Worm (Caenorhabditis elegans) whole organism, L1 larva: Measurements from ENCODE around the gene srw-121.
A peak's percentile ranks its signal among the peaks of the same experiment; 100 is the strongest.

Experiments used
- C16A3.4 ChIP-seq: fragments of 150-350 bp; optimal IDR thresholded peaks from 2 replicates; lab custom pipeline; 2014; ENCODE audit warnings: missing biosample characterization, missing genetic modification characterization
- F16B12.6 ChIP-seq: fragments of 150-350 bp; optimal IDR thresholded peaks from 2 replicates; lab custom pipeline; 2014; ENCODE audit warnings: missing biosample characterization, missing genetic modification characterization
- Y116A8C.19 ChIP-seq: sonication (generic microtip); optimal IDR thresholded peaks from 2 replicates; lab custom pipeline; 2016; ENCODE audit warnings: missing compliant biosample characterization, missing genetic modification characterization, borderline replicate concordance
- aha-1 ChIP-seq: fragments of 150-350 bp; optimal IDR thresholded peaks from 2 replicates; lab custom pipeline; 2014; ENCODE audit warnings: missing biosample characterization, missing genetic modification characterization
- ama-1 ChIP-seq: fragments of 150-350 bp; optimal IDR thresholded peaks from 2 replicates; lab custom pipeline; 2014
- ceh-82 ChIP-seq, 3 experiments: fragments of 150-350 bp in 1 of 3; sonication (generic microtip) in 2 of 3; optimal IDR thresholded peaks; 2 replicates each; lab custom pipeline; 2014 to 2017; ENCODE audit warnings: missing biosample characterization in 3 of 3, missing genetic modification characterization in 3 of 3
- dpl-1 ChIP-seq, 3 experiments: fragments of 150-350 bp in 2 of 3; sonication (generic microtip) in 1 of 3; optimal IDR thresholded peaks; 2 replicates each; lab custom pipeline; 2014 to 2017; ENCODE audit warnings: missing biosample characterization in 3 of 3, missing genetic modification characterization in 3 of 3, missing genetic modification reagents in 3 of 3
- dsc-1 ChIP-seq: sonication (generic microtip); optimal IDR thresholded peaks from 2 replicates; lab custom pipeline; 2016; ENCODE audit warnings: mild to moderate bottlenecking, missing genetic modification characterization, missing compliant biosample characterization
- efl-1 ChIP-seq, 4 experiments: fragments of 150-350 bp; optimal IDR thresholded peaks in 3 of 4; peaks in 1 of 4; 1 replicate in 1 of 4; 2 replicates in 3 of 4; lab custom pipeline; 2014; ENCODE audit warnings: missing biosample characterization in 2 of 4, missing genetic modification characterization in 2 of 4, missing genetic modification reagents in 2 of 4
- efl-3 ChIP-seq: fragments of 200-800 bp; sonication (Bioruptor generic); optimal IDR thresholded peaks from 2 replicates; lab custom pipeline; 2018; ENCODE audit warnings: mild to moderate bottlenecking, missing genetic modification characterization, missing compliant biosample characterization
- elt-3 ChIP-seq, 6 experiments: fragments of 150-350 bp in 1 of 6; sonication (generic microtip); optimal IDR thresholded peaks; 2 replicates each; lab custom pipeline; 2017 to 2018; ENCODE audit warnings: missing biosample characterization in 6 of 6, missing genetic modification characterization in 6 of 6, inconsistent platforms in 1 of 6
- fkh-10 ChIP-seq: sonication (generic microtip); optimal IDR thresholded peaks from 2 replicates; lab custom pipeline; 2017; ENCODE audit warnings: missing biosample characterization, missing genetic modification reagents, missing genetic modification characterization
- fkh-8 ChIP-seq: sonication (generic microtip); optimal IDR thresholded peaks from 2 replicates; lab custom pipeline; 2016; ENCODE audit warnings: mild to moderate bottlenecking, missing genetic modification characterization, missing compliant biosample characterization
- fos-1 ChIP-seq: fragments of 150-350 bp; optimal IDR thresholded peaks from 2 replicates; lab custom pipeline; 2014; ENCODE audit warnings: missing biosample characterization, missing genetic modification characterization
- grh-1 ChIP-seq: fragments of 200-800 bp; sonication (Bioruptor generic); IDR thresholded peaks from 2 replicates; pipeline ENCODE4 v1.3.6; 2022; ENCODE audit warnings: missing genetic modification reagents, missing genetic modification characterization, missing compliant biosample characterization
- isw-1 ChIP-seq: fragments of 200-800 bp; sonication (Bioruptor generic); IDR thresholded peaks from 2 replicates; pipeline ENCODE4 v1.3.6; 2022; ENCODE audit warnings: missing genetic modification characterization, missing compliant biosample characterization
- lin-13 ChIP-seq: fragments of 150-350 bp; optimal IDR thresholded peaks from 2 replicates; lab custom pipeline; 2014; ENCODE audit warnings: missing biosample characterization, missing genetic modification reagents, missing genetic modification characterization
- lin-14 ChIP-seq: fragments of 200-800 bp; sonication (Bioruptor generic); optimal IDR thresholded peaks from 2 replicates; lab custom pipeline; 2018; ENCODE audit warnings: mild to moderate bottlenecking, missing genetic modification characterization, moderate library complexity, missing compliant biosample characterization
- lsy-2 ChIP-seq, 2 experiments: fragments of 150-350 bp; optimal IDR thresholded peaks; 2 replicates each; lab custom pipeline; 2014; ENCODE audit warnings: missing biosample characterization in 2 of 2, missing genetic modification characterization in 2 of 2
- mdl-1 ChIP-seq, 2 experiments: fragments of 150-350 bp; optimal IDR thresholded peaks; 2 replicates each; lab custom pipeline; 2014 to 2017; ENCODE audit warnings: missing biosample characterization in 2 of 2, missing genetic modification characterization in 2 of 2, inconsistent platforms in 1 of 2
- nhr-19 ChIP-seq: fragments of 200-800 bp; sonication (Bioruptor generic); conservative IDR thresholded peaks from 2 replicates; pipeline ENCODE4 v1.3.6; 2022; ENCODE audit warnings: missing genetic modification characterization, missing compliant biosample characterization
- nhr-237 ChIP-seq: fragments of 150-350 bp; optimal IDR thresholded peaks from 2 replicates; lab custom pipeline; 2014; ENCODE audit warnings: missing biosample characterization, missing genetic modification characterization
- nhr-77 ChIP-seq: fragments of 150-350 bp; optimal IDR thresholded peaks from 2 replicates; lab custom pipeline; 2014; ENCODE audit warnings: missing biosample characterization, missing genetic modification characterization
- pag-3 ChIP-seq: sonication (generic microtip); optimal IDR thresholded peaks from 2 replicates; lab custom pipeline; 2017; ENCODE audit warnings: missing genetic modification characterization, mild to moderate bottlenecking, missing compliant biosample characterization, antibody characterized with exemption, borderline replicate concordance; ENCODE audit not compliant: insufficient read depth
- rnt-1 ChIP-seq: sonication (generic microtip); optimal IDR thresholded peaks from 2 replicates; lab custom pipeline; 2016; ENCODE audit warnings: mild to moderate bottlenecking, missing genetic modification characterization, moderate library complexity, missing compliant biosample characterization
- skn-1 ChIP-seq: fragments of 150-350 bp; optimal IDR thresholded peaks from 2 replicates; lab custom pipeline; 2014; ENCODE audit warnings: missing biosample characterization, missing genetic modification characterization
- snpc-4 ChIP-seq: fragments of 150-350 bp; optimal IDR thresholded peaks from 2 replicates; lab custom pipeline; 2014; ENCODE audit warnings: missing biosample characterization, missing genetic modification characterization
- snu-23 ChIP-seq: sonication (generic microtip); optimal IDR thresholded peaks from 2 replicates; lab custom pipeline; 2016; ENCODE audit warnings: missing genetic modification characterization, missing compliant biosample characterization
- sptf-1 ChIP-seq: fragments of 150-350 bp; optimal IDR thresholded peaks from 2 replicates; lab custom pipeline; 2014; ENCODE audit warnings: missing biosample characterization, missing genetic modification characterization
- unc-130 ChIP-seq: fragments of 150-350 bp; optimal IDR thresholded peaks from 2 replicates; lab custom pipeline; 2017; ENCODE audit warnings: missing biosample characterization, missing genetic modification characterization, inconsistent platforms
- unc-62 ChIP-seq: fragments of 150-350 bp; optimal IDR thresholded peaks from 2 replicates; lab custom pipeline; 2014; ENCODE audit warnings: missing biosample characterization, missing genetic modification reagents, missing genetic modification characterization
- unc-86 ChIP-seq: sonication (generic microtip); optimal IDR thresholded peaks from 2 replicates; lab custom pipeline; 2016; ENCODE audit warnings: missing genetic modification characterization, missing compliant biosample characterization
- vab-15 ChIP-seq: sonication (generic microtip); optimal IDR thresholded peaks from 2 replicates; lab custom pipeline; 2017; ENCODE audit warnings: missing genotype, mild to moderate bottlenecking, missing genetic modification characterization, missing compliant biosample characterization
- ztf-11 ChIP-seq, 2 experiments: sonication (generic microtip); optimal IDR thresholded peaks; 2 replicates each; lab custom pipeline; 2016 to 2017; ENCODE audit warnings: missing genetic modification characterization in 2 of 2, missing biosample characterization in 1 of 2, missing compliant biosample characterization in 1 of 2
- ztf-4 ChIP-seq: fragments of 150-350 bp; optimal IDR thresholded peaks from 2 replicates; lab custom pipeline; 2014; ENCODE audit warnings: missing biosample characterization, missing genetic modification characterization

The srw-121 gene

ce11 chrV:3014185-3014584 lies 22.8 kb upstream of the srw-121 start, which contains the start of gene K12D9.1:
Gene K12D9.1, plus strand, starts transcription at chrV:3014485.
- TF ChIP-seq efl-1 (optimal IDR thresholded peaks at IDR 0.05; lab: Kevin White, UChicago) (no peak), efl-1 (GFP tag; optimal IDR thresholded peaks at IDR 0.05 in 1 of 2; lab: Kevin White, UChicago) (peak in 1 of 2 experiments; percentile 18), vab-15 (tag; lab: Kevin White, UChicago) (no peak)
- TF ChIP-seq, all 84 proteins: peak for 1

- TF ChIP-seq F16B12.6 (tag; lab: Kevin White, UChicago) = no peak
- no peak for TF ChIP-seq nhr-77
- TF ChIP-seq fos-1 (tag; lab: Kevin White, UChicago) = no peak
- TF ChIP-seq mdl-1 (tag; optimal IDR thresholded peaks at IDR 0.05; lab: Kevin White, UChicago) = no peak
- no peak for TF ChIP-seq snu-23 (GFP tag; lab: Kevin White, UChicago)
- TF ChIP-seq grh-1 = no peak
- no peak for TF ChIP-seq isw-1 (GFP tag; lab: Robert Waterston, UW)
- no peak for TF ChIP-seq unc-130
- no peak for TF ChIP-seq unc-62 (GFP tag; lab: Kevin White, UChicago)
- no peak for TF ChIP-seq snpc-4
- TF ChIP-seq lin-14 (GFP tag; lab: Kevin White, UChicago) = no peak
- TF ChIP-seq dsc-1 (tag; lab: Kevin White, UChicago) = no peak
- TF ChIP-seq C16A3.4 = no peak
- no peak for TF ChIP-seq elt-3 (tag; optimal IDR thresholded peaks at IDR 0.05; lab: Kevin White, UChicago)
- TF ChIP-seq efl-3 = no peak
- TF ChIP-seq aha-1 (tag; lab: Kevin White, UChicago) = no peak
- TF ChIP-seq unc-86 = no peak
- no peak for TF ChIP-seq fkh-10 (GFP tag; lab: Kevin White, UChicago)
These were observed 20.0 kb upstream of the srw-121 start, which contains the start of gene srw-135 for ce11 chrV:3011394-3011793. Gene srw-135, minus strand, starts transcription at chrV:3011494.

- TF ChIP-seq snu-23 (GFP tag; lab: Kevin White, UChicago) (no peak), ztf-4 (tag; lab: Kevin White, UChicago) (no peak), Y116A8C.19 (tag; lab: Kevin White, UChicago) (no peak), nhr-19 (no peak), snpc-4 (no peak)
- TF ChIP-seq, all 84 proteins: peak for 0
These were observed 19.1 kb upstream of the srw-121 start, which contains the start of gene srw-136 for ce11 chrV:3010468-3010867. Gene srw-136, minus strand, starts transcription at chrV:3010568.

- TF ChIP-seq fkh-8 (tag; lab: Kevin White, UChicago) = peak; percentile 0
- no peak for TF ChIP-seq unc-86
- TF ChIP-seq, all 84 proteins: peak for 1
These were observed 14.6 kb upstream of the srw-121 start, which contains the start of gene srw-112 for ce11 chrV:3005964-3006363. Gene srw-112, minus strand, starts transcription at chrV:3006064.

ce11 chrV:2999736-3000135 lies 8.4 kb upstream of the srw-121 start, which contains the start of gene srw-119:
Gene srw-119, minus strand, starts transcription at chrV:2999836.
- no peak for TF ChIP-seq rnt-1 (tag; lab: Kevin White, UChicago)
- TF ChIP-seq lsy-2 (tag; optimal IDR thresholded peaks at IDR 0.05; lab: Kevin White, UChicago) = no peak
- no peak for TF ChIP-seq pag-3 (tag; lab: Kevin White, UChicago)
- no peak for TF ChIP-seq ztf-11 (tag; optimal IDR thresholded peaks at IDR 0.05; lab: Kevin White, UChicago)
- TF ChIP-seq, all 84 proteins: peak for 0

ce11 chrV:2996105-2996504 lies 4.7 kb upstream of the srw-121 start, which contains the start of gene srw-120:
Gene srw-120, minus strand, starts transcription at chrV:2996205.
- no peak for TF ChIP-seq lsy-2 (tag; optimal IDR thresholded peaks at IDR 0.05; lab: Kevin White, UChicago)
- no peak for TF ChIP-seq lin-13
- TF ChIP-seq nhr-237 = no peak
- no peak for TF ChIP-seq Y116A8C.19 (tag; lab: Kevin White, UChicago)
- TF ChIP-seq sptf-1 (tag; lab: Kevin White, UChicago) = no peak
- no peak for TF ChIP-seq ceh-82 (tag; optimal IDR thresholded peaks at IDR 0.05; lab: Kevin White, UChicago)
- TF ChIP-seq ztf-11 (tag; optimal IDR thresholded peaks at IDR 0.05; lab: Kevin White, UChicago) = no peak
- no peak for TF ChIP-seq dpl-1 (GFP tag; optimal IDR thresholded peaks at IDR 0.05; lab: Kevin White, UChicago)
- TF ChIP-seq skn-1 (tag; lab: Kevin White, UChicago) = no peak
- no peak for TF ChIP-seq ama-1 (lab: Kevin White, UChicago)
